Worm (Caenorhabditis elegans): ENCODE measurements around the gene T05H10.4.

DNA sequence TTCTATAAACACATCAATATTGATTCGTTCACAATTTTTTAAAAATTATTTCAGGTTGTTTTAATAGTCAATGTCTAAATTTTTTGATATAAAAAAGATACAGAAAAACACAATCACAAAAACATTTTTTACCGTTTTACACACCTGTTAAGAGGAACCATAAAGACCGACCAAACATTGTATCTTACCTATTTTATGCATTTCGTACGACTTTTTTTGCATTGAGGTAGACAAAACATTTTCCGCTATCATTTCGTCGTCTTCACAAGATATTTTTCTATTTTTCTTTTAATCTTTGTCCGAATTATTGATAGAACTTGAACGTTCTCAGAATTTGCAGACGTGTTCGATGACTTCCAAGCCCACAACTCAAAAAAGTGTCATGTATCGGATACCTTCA, 44.6 kb upstream of the T05H10.4 start, which contains the start of gene glna-2:
- TF ChIP-seq fkh-10 (GFP tag; optimal IDR thresholded peaks at IDR 0.05) (no peak), tlp-1 (tag; optimal IDR thresholded peaks at IDR 0.05) (no peak), nhr-77 (tag; optimal IDR thresholded peaks at IDR 0.05) (no peak), mdl-1 (tag; optimal IDR thresholded peaks at IDR 0.05) (no peak), nhr-28 (tag; optimal IDR thresholded peaks at IDR 0.05) (no peak), ama-1 (optimal IDR thresholded peaks at IDR 0.05) (no peak), elt-2 (tag; optimal IDR thresholded peaks at IDR 0.05) (no peak), nhr-237 (tag; optimal IDR thresholded peaks at IDR 0.05) (no peak), skn-1 (tag; optimal IDR thresholded peaks at IDR 0.05) (no peak), lsy-2 (tag; optimal IDR thresholded peaks at IDR 0.05) (no peak), irx-1 (tag; optimal IDR thresholded peaks at IDR 0.05) (no peak), dpl-1 (GFP tag; optimal IDR thresholded peaks at IDR 0.05) (no peak), pqm-1 (tag; optimal IDR thresholded peaks at IDR 0.05) (no peak), snu-23 (GFP tag; optimal IDR thresholded peaks at IDR 0.05) (no peak)

Measured in whole organism, L1 larva.